Worm (Caenorhabditis elegans) whole organism, L1 larva: ENCODE results near the gene amx-1.

Experiments
- aha-1 ChIP-seq: fragments of 150-350 bp; optimal IDR thresholded peaks from 2 replicates; lab custom pipeline; 2014; ENCODE audit warnings: missing biosample characterization, missing genetic modification characterization
- ama-1 ChIP-seq: fragments of 150-350 bp; optimal IDR thresholded peaks from 2 replicates; lab custom pipeline; 2014
- ces-1 ChIP-seq: fragments of 150-350 bp; optimal IDR thresholded peaks from 2 replicates; lab custom pipeline; 2014; ENCODE audit warnings: missing biosample characterization, missing genetic modification reagents, missing genetic modification characterization
- dpl-1 ChIP-seq, 3 experiments: fragments of 150-350 bp in 2 of 3; sonication (generic microtip) in 1 of 3; optimal IDR thresholded peaks; 2 replicates each; lab custom pipeline; 2014 to 2017; ENCODE audit warnings: missing biosample characterization in 3 of 3, missing genetic modification characterization in 3 of 3, missing genetic modification reagents in 3 of 3
- elt-3 ChIP-seq, 6 experiments: fragments of 150-350 bp in 1 of 6; sonication (generic microtip); optimal IDR thresholded peaks; 2 replicates each; lab custom pipeline; 2017 to 2018; ENCODE audit warnings: missing biosample characterization in 6 of 6, missing genetic modification characterization in 6 of 6, inconsistent platforms in 1 of 6
- fkh-10 ChIP-seq: sonication (generic microtip); optimal IDR thresholded peaks from 2 replicates; lab custom pipeline; 2017; ENCODE audit warnings: missing biosample characterization, missing genetic modification reagents, missing genetic modification characterization
- fos-1 ChIP-seq: fragments of 150-350 bp; optimal IDR thresholded peaks from 2 replicates; lab custom pipeline; 2014; ENCODE audit warnings: missing biosample characterization, missing genetic modification characterization
- lsy-2 ChIP-seq, 2 experiments: fragments of 150-350 bp; optimal IDR thresholded peaks; 2 replicates each; lab custom pipeline; 2014; ENCODE audit warnings: missing biosample characterization in 2 of 2, missing genetic modification characterization in 2 of 2
- mab-9 ChIP-seq: fragments of 200-800 bp; sonication (Bioruptor generic); IDR thresholded peaks from 2 replicates; pipeline ENCODE4 v1.3.6; 2022; ENCODE audit warnings: missing genetic modification reagents, missing genetic modification characterization, missing compliant biosample characterization
- pax-3 ChIP-seq: fragments of 200-800 bp; sonication (Bioruptor generic); optimal IDR thresholded peaks from 2 replicates; lab custom pipeline; 2018; ENCODE audit warnings: mild to moderate bottlenecking, missing genetic modification characterization, moderate library complexity, missing compliant biosample characterization
- snu-23 ChIP-seq: sonication (generic microtip); optimal IDR thresholded peaks from 2 replicates; lab custom pipeline; 2016; ENCODE audit warnings: missing genetic modification characterization, missing compliant biosample characterization
- sox-4 ChIP-seq: sonication (generic microtip); optimal IDR thresholded peaks from 2 replicates; lab custom pipeline; 2016; ENCODE audit warnings: missing genetic modification characterization, missing compliant biosample characterization
- unc-62 ChIP-seq: fragments of 150-350 bp; optimal IDR thresholded peaks from 2 replicates; lab custom pipeline; 2014; ENCODE audit warnings: missing biosample characterization, missing genetic modification reagents, missing genetic modification characterization
- ztf-4 ChIP-seq: fragments of 150-350 bp; optimal IDR thresholded peaks from 2 replicates; lab custom pipeline; 2014; ENCODE audit warnings: missing biosample characterization, missing genetic modification characterization

- TF ChIP-seq unc-62 (GFP tag; lab: Kevin White, UChicago): no peak
- TF ChIP-seq lsy-2 (tag; optimal IDR thresholded peaks at IDR 0.05; lab: Kevin White, UChicago): no peak
- TF ChIP-seq ztf-4 (tag; lab: Kevin White, UChicago): no peak
- no peak for TF ChIP-seq pax-3 (tag; lab: Kevin White, UChicago)
- no peak for TF ChIP-seq fkh-10
- TF ChIP-seq sox-4 (tag; lab: Kevin White, UChicago): no peak
- no peak for TF ChIP-seq fos-1
- TF ChIP-seq mab-9 (GFP tag; lab: Robert Waterston, UW): no peak
- no peak for TF ChIP-seq ces-1 (GFP tag; lab: Kevin White, UChicago)
- no peak for TF ChIP-seq snu-23 (GFP tag; lab: Kevin White, UChicago)
- no peak for TF ChIP-seq elt-3 (tag; optimal IDR thresholded peaks at IDR 0.05; lab: Kevin White, UChicago)
- no peak for TF ChIP-seq ama-1 (lab: Kevin White, UChicago)
- no peak for TF ChIP-seq aha-1 (tag; lab: Kevin White, UChicago)
- TF ChIP-seq dpl-1 (GFP tag; optimal IDR thresholded peaks at IDR 0.05; lab: Kevin White, UChicago): no peak
Measured at ce11 chrIII:3798416-3798815, 23.8 kb upstream of the amx-1 start.
